Worm (Caenorhabditis elegans) whole organism, dauer: ENCODE data around the gene K04F1.8.
"Not testable (repeated sequence)": the region's sequence is repeated elsewhere in the genome, so short reads cannot be mapped to it uniquely, and the experiment has no call there.

Source experiments
- unc-62 ChIP-seq: sonication (generic microtip); optimal IDR thresholded peaks from 2 replicates; lab custom pipeline; 2017; ENCODE audit warnings: missing biosample characterization, missing genetic modification reagents, missing genetic modification characterization

Gene K04F1.8

ce11 chrV:1654845-1655244 lies 12.2 kb upstream of the K04F1.8 start, which contains the start of gene irld-11:
irld-11 (plus strand) TSS chrV:1655145.
- no peak for TF ChIP-seq unc-62 (GFP tag; lab: Kevin White, UChicago)

DNA sequence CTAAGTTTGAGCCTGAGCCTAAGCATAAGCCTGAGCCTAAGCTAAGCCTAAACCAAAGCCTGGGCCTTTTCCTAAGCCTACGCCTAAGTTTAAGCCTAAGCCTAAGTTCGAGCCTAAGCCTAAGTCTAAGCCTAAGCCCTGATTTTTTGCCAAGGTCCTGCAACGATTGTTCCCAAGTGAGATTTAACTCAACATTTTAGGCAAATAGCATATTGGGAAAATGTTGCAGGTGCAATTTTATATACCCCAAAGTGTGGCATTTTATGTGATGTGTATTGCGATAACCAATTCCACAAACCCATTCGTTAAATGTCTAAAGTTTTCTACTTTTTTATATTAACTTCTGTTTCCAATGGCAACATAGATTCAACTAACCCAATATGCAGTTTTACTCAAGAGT lies 4.7 kb upstream of the K04F1.8 start, which contains the start of gene irld-40:
irld-40 (plus strand) TSS at position 301 of the 400 bp plus-strand sequence.
- TF ChIP-seq unc-62 (GFP tag; lab: Kevin White, UChicago) = no peak

DNA sequence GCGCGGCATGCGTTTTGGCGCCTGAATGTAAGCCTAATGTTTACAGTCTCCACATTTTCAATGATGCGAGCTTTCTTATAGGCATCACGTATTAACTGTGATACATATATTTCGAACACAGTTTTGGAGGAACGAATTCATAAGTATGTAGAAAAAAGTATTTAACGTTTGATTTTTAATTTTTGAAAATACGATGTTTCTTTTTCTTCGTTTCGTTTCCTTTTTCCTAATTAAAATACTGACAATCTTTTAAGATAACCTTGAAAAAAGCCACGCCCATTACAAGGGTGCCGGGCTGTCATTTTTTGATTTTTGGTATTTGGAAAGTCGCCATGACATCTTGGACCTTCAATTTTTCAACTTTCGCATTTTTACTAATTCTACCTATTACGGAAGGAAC lies 2.1 kb upstream of the K04F1.8 start, which contains the start of gene K04F1.9:
K04F1.9 (plus strand) TSS at position 301 of the 400 bp plus-strand sequence.
- no peak for TF ChIP-seq unc-62 (GFP tag; lab: Kevin White, UChicago)

ce11 chrV:1668216-1668615 lies 1.2 kb downstream of the K04F1.8 start, which contains the start of gene irld-42:
irld-42 (plus strand) TSS chrV:1668516.
- no peak for TF ChIP-seq unc-62 (GFP tag; lab: Kevin White, UChicago)

ce11 chrV:1678228-1678627 lies 11.2 kb downstream of the K04F1.8 start, which contains the start of gene srw-98:
srw-98 (minus strand) TSS chrV:1678328.
- TF ChIP-seq unc-62 (GFP tag; lab: Kevin White, UChicago) = no peak

- no peak for TF ChIP-seq unc-62 (GFP tag; lab: Kevin White, UChicago)
These were observed 13.8 kb downstream of the K04F1.8 start, which contains the start of gene srw-91 for ce11 chrV:1680770-1681169. srw-91 (minus strand) TSS chrV:1680870.

ce11 chrV:1682279-1682678 lies 15.3 kb downstream of the K04F1.8 start, which contains the start of gene srh-3:
srh-3 (plus strand) TSS chrV:1682579.
- TF ChIP-seq unc-62 (GFP tag; lab: Kevin White, UChicago) = no peak

DNA sequence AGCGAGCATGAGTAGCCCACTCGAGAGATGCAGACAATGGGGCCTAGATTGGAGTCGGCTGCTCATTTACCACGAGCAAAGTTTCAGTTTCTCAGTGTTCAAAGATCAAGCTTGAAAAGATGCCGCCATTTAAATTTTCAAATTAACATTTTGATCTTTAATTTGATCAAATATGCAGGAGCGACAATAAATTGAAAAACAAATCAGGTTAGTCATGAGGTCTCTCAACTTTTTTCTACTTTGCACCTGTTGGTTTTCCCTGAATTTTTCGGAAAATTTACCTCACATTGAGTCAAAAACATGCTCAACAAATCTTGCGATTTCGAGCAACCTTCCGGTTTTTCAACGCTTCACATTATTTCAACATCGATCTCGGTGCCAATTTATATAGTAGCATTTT lies 18.3 kb downstream of the K04F1.8 start, which contains the start of gene srh-5:
srh-5 (plus strand) TSS at position 301 of the 400 bp plus-strand sequence.
- no peak for TF ChIP-seq unc-62 (GFP tag; lab: Kevin White, UChicago)

ce11 chrV:1692494-1692893 lies 25.5 kb downstream of the K04F1.8 start, which contains the start of gene Y46H3C.5:
Y46H3C.5 (minus strand) TSS chrV:1692495.
- not testable (repeated sequence) for TF ChIP-seq unc-62 (GFP tag; lab: Kevin White, UChicago)

ce11 chrV:1693876-1694275 lies 26.9 kb downstream of the K04F1.8 start, which contains the start of gene Y46H3C.7:
Y46H3C.7 (minus strand) TSS chrV:1694022.
- TF ChIP-seq unc-62 (GFP tag; lab: Kevin White, UChicago) = not testable (repeated sequence)

DNA sequence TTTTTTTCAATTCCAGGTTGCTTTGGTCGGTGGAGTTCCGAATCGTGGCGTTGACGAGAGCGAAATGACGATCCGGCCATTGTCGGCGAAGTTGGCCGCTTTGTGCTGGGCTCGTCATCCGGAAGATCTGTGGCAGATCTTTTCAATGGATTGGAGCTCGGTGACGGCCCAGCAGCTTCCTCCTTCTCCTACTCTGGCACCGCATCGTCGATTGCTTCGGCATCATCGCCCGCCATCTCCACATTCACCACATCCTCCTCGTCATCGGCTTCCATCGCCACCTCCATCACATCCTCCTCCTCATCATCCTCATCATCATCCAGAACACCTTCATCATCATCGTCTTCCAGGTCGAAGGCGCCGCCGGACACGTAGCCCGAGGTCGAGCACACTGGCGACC lies 31.4 kb downstream of the K04F1.8 start:
- no peak for TF ChIP-seq unc-62 (GFP tag; lab: Kevin White, UChicago)

DNA sequence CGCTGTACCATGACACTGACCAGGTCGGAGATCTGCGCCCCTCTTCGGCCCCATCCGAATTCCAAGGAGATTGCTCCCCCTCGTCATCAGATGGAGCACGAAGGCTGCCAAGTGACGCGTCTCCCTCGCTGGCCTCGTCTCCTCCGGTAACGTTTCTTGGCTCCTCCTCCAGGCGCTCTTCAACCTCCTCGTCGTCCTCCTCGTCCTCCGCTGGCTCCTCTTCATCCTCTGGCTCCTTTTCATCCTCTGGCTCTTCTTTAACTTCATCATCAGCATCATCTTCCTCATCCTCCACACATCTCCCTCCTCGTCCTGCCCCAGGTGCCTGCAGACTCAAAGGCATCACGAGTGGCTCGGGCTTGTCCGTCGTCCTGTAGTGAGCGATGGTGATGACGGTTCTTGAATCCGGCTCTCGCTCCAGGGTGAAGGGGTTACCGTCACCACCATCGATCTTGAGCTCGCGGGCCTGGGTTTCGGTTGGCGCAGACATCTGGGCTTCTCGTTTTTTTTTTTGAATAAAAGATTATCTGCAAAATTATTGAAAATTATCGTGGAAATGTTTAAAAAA lies 32.3 kb downstream of the K04F1.8 start:
- TF ChIP-seq unc-62 (GFP tag; lab: Kevin White, UChicago) = no peak

DNA sequence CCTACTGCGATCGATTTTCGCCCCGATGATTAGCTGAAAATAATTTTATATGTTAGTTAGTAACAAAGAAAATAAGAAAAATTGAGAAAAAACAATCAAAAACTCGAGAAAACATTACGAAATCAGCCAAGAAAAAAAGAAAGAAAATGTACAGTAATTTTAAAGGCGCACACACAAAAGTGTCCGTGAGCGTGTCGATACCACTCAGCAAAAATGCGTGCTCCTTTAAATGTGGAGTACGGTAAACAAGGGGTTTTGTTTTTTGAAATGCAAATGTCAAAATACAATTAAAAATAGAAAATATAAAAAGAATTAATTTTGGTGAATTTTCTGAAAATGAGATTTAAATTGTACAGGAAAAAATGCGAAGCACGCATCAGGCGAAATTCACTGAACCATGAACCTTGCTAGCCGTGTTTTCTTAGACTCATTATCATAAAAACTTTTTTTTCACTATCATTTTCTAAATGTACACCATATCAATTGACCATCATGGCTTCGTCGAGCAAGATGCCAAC lies 34.6 kb downstream of the K04F1.8 start, which contains the start of gene srw-90:
srw-90 (plus strand) TSS at position 468 of the 518 bp plus-strand sequence.
- no peak for TF ChIP-seq unc-62 (GFP tag; lab: Kevin White, UChicago)

ce11 chrV:1708441-1708840 lies 41.4 kb downstream of the K04F1.8 start, which contains the start of gene srw-99:
srw-99 (plus strand) TSS chrV:1708741.
- TF ChIP-seq unc-62 (GFP tag; lab: Kevin White, UChicago) = no peak

ce11 chrV:1710909-1711308 lies 43.9 kb downstream of the K04F1.8 start, which contains the start of gene srw-100:
srw-100 (plus strand) TSS chrV:1711209.
- TF ChIP-seq unc-62 (GFP tag; lab: Kevin White, UChicago) = no peak

- no peak for TF ChIP-seq unc-62 (GFP tag; lab: Kevin White, UChicago)
These were observed 49.9 kb downstream of the K04F1.8 start, which contains the start of gene srw-103 for ce11 chrV:1716892-1717291. srw-103 (plus strand) TSS chrV:1717192.
